Fruit fly (Drosophila melanogaster): ENCODE data around the gene ath.

- TF ChIP-seq CTCF (optimal IDR thresholded peaks at IDR 0.05) (no peak), CG8478 (optimal IDR thresholded peaks at IDR 0.05) (no peak)
These were observed 20.1 kb downstream of the ath start for dm6 chr2L:10231092-10231494.
